Worm (Caenorhabditis elegans): ENCODE measurements around the gene F55A11.7.

Gene F55A11.7

DNA sequence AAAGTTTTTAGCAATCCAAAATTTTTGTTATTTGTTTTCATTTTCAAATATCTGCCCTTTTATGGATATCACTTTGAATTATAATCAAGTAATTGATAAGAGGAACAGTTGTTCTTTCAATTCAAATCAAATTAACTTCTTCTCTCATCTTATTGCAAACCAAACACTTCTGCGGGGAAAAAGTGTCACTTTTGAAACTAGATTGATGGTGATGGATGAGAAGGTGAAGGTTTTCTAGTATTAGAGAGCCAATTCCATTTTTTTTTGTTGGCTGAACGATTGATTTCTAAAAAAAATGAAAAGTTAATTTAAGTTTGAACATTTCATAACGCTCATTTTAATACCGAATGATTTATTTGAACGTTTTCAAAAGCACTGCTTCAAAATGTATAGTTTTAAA, 7.4 kb downstream of the F55A11.7 start:
- TF ChIP-seq dao-5 (tag; optimal IDR thresholded peaks at IDR 0.05) = no peak
- no peak for TF ChIP-seq him-1 (tag; optimal IDR thresholded peaks at IDR 0.05)
- TF ChIP-seq W03F9.2 (tag; optimal IDR thresholded peaks at IDR 0.05) = no peak

ce11 chrV:11779310-11779709, 7.9 kb downstream of the F55A11.7 start:
- TF ChIP-seq W03F9.2 (tag; optimal IDR thresholded peaks at IDR 0.05) (no peak), dao-5 (tag; optimal IDR thresholded peaks at IDR 0.05) (no peak), him-1 (tag; optimal IDR thresholded peaks at IDR 0.05) (no peak)

- TF ChIP-seq dao-5 (tag; optimal IDR thresholded peaks at IDR 0.05) (no peak), W03F9.2 (tag; optimal IDR thresholded peaks at IDR 0.05) (no peak), him-1 (tag; optimal IDR thresholded peaks at IDR 0.05) (no peak)
Measured at ce11 chrV:11777846-11778245, 9.4 kb downstream of the F55A11.7 start.

- no peak for TF ChIP-seq W03F9.2 (tag; optimal IDR thresholded peaks at IDR 0.05)
- no peak for TF ChIP-seq dao-5 (tag; optimal IDR thresholded peaks at IDR 0.05)
- TF ChIP-seq him-1 (tag; optimal IDR thresholded peaks at IDR 0.05) = no peak
Measured at ce11 chrV:11776538-11776937, 10.7 kb downstream of the F55A11.7 start, which contains the start of gene F55A11.6. F55A11.6 (plus strand) TSS chrV:11776838.

DNA sequence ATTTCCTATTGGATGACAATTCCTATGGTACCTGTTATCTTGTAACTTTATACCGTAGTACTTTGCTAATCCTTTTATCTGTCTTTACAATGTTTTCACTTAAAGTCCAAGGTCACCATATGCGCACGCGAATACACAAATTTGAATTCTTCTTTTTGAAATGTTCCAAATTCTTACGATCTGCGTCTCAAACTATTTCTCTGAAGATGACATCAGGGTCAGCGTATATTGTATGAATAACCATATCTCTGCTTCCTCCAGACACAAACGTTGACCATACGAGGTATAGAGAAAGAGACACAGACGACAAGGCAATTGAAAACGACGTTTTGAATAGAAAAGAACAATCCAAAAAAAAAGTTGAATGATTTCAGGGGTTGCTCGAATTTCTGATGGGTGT, 13.3 kb downstream of the F55A11.7 start:
- TF ChIP-seq dao-5 (tag; optimal IDR thresholded peaks at IDR 0.05) (no peak), him-1 (tag; optimal IDR thresholded peaks at IDR 0.05) (no peak), W03F9.2 (tag; optimal IDR thresholded peaks at IDR 0.05) (no peak)

DNA sequence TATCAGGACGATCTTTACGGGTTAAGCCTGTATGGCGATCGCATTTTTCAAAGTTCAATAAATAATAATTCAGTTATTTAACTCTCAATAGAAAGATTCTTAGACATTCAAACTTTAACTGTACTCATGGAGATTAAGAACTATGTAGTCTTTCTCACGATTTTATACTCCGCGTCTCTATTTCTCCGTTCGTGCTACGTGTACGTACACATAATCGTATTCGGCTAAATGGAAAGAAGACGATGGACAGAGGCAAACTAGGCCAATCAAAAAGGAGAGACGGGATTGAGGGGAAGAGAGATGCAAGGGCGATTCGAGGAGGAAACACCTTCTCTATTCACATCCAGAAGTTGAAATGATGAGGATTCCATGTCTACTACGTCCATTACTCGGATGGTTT, 13.8 kb downstream of the F55A11.7 start, which contains the start of gene bus-18:
bus-18 (plus strand) TSS at position 301 of the 400 bp plus-strand sequence.
- TF ChIP-seq dao-5 (tag; optimal IDR thresholded peaks at IDR 0.05) (no peak), him-1 (tag; optimal IDR thresholded peaks at IDR 0.05) (no peak), W03F9.2 (tag; optimal IDR thresholded peaks at IDR 0.05) (no peak)

DNA sequence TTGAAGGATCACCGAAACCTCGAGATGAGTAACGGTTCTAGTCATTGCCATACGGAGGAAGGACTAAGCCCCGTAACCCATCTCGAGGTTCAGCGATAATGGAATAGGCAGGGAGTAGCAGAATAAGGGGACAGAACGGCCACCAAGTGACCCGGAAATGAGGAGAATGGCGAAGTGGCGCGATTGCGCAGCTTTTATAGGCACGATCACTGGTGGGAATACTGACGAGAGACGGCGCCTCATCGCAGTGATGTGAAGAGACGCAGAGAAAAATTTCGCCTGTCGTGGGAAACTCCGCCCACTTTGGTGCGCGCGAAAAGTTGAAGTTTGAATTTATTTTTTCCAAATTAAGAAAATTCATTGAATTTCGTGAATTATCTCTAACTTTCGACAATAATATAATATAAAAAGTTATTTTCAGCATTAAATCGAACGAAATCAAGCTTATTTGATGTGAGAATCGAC, 17.2 kb downstream of the F55A11.7 start, which contains the start of gene F55A11.4:
F55A11.4 (plus strand) TSS at position 415 of the 465 bp plus-strand sequence.
- TF ChIP-seq him-1 (tag; optimal IDR thresholded peaks at IDR 0.05) (no peak), W03F9.2 (tag; optimal IDR thresholded peaks at IDR 0.05) (no peak), dao-5 (tag; optimal IDR thresholded peaks at IDR 0.05) (no peak)

ce11 chrV:11769646-11770045, 17.6 kb downstream of the F55A11.7 start:
- TF ChIP-seq him-1 (tag; optimal IDR thresholded peaks at IDR 0.05) (no peak), W03F9.2 (tag; optimal IDR thresholded peaks at IDR 0.05) (no peak), dao-5 (tag; optimal IDR thresholded peaks at IDR 0.05) (no peak)

DNA sequence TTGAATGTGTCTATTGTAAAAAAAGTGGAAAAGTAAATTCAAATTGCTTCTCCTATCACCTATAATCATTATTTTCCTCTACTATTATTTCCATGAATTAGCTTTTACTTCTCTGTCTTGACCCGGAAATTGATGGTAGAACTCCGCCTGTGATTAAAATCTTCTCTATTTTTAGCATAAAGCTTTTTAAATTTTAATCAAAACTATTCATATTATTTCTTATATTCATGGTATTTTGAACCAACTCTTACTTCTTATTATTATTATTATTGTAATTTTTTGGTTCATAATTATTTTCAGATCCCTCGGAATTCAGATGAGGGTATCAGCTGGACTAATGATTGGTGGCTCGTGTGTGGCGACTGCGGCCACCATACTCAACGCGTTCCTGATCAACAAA, 20.2 kb downstream of the F55A11.7 start, which contains the start of gene sel-11:
sel-11 (plus strand) TSS at position 301 of the 400 bp plus-strand sequence.
- no peak for TF ChIP-seq W03F9.2 (tag; optimal IDR thresholded peaks at IDR 0.05)
- no peak for TF ChIP-seq him-1 (tag; optimal IDR thresholded peaks at IDR 0.05)
- TF ChIP-seq dao-5 (tag; optimal IDR thresholded peaks at IDR 0.05) = no peak

ce11 chrV:11764373-11764954, 22.8 kb downstream of the F55A11.7 start, which contains the start of the genes F55A11.1 and syx-5:
F55A11.1 (minus strand) TSS chrV:11764385.
syx-5 (plus strand) TSS chrV:11764904.
- TF ChIP-seq W03F9.2 (tag; optimal IDR thresholded peaks at IDR 0.05) (peak; percentile 87), dao-5 (tag; optimal IDR thresholded peaks at IDR 0.05) (no peak), him-1 (tag; optimal IDR thresholded peaks at IDR 0.05) (peak; percentile 69)

DNA sequence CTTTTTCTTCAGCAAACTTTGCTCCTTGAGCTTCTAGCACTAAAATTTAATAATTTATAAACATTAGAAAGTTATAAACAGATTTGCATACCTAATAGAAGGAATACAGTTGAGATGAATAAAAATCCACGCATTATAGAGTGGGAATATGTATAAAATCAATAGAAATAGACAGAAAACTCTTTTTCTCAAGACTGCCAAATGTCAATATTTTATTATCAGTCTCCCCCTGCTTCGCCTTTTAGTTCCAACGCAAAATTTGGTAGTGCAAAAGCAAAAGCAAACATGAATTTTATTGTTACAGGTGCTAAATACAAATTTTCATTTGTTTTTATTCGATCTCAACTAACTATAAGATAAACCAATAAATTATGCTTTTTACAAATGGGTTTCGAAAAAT, 24.4 kb downstream of the F55A11.7 start, which contains the start of gene T04F3.4:
T04F3.4 (minus strand) TSS at position 187 of the 400 bp plus-strand sequence.
- TF ChIP-seq him-1 (tag; optimal IDR thresholded peaks at IDR 0.05) (no peak), W03F9.2 (tag; optimal IDR thresholded peaks at IDR 0.05) (no peak), dao-5 (tag; optimal IDR thresholded peaks at IDR 0.05) (no peak)

- TF ChIP-seq dao-5 (tag; optimal IDR thresholded peaks at IDR 0.05) = no peak
- no peak for TF ChIP-seq him-1 (tag; optimal IDR thresholded peaks at IDR 0.05)
- TF ChIP-seq W03F9.2 (tag; optimal IDR thresholded peaks at IDR 0.05) = no peak
Measured at ce11 chrV:11760371-11760770, 26.9 kb downstream of the F55A11.7 start, which contains the start of gene T04F3.5. T04F3.5 (plus strand) TSS chrV:11760671.

ce11 chrV:11758635-11759034, 28.6 kb downstream of the F55A11.7 start, which contains the start of gene T04F3.3:
T04F3.3 (plus strand) TSS chrV:11758935.
- TF ChIP-seq W03F9.2 (tag; optimal IDR thresholded peaks at IDR 0.05) (no peak), dao-5 (tag; optimal IDR thresholded peaks at IDR 0.05) (no peak), him-1 (tag; optimal IDR thresholded peaks at IDR 0.05) (no peak)

- no peak for TF ChIP-seq him-1 (tag; optimal IDR thresholded peaks at IDR 0.05)
- TF ChIP-seq dao-5 (tag; optimal IDR thresholded peaks at IDR 0.05) = no peak
- TF ChIP-seq W03F9.2 (tag; optimal IDR thresholded peaks at IDR 0.05) = no peak
Measured at ce11 chrV:11757358-11757757, 29.9 kb downstream of the F55A11.7 start, which contains the start of gene smoc-1. smoc-1 (plus strand) TSS chrV:11757658.

Measured in whole organism, L4/young adult.